Fruit fly (Drosophila melanogaster): ENCODE results near the gene Ugt307A1.

The Ugt307A1 gene

DNA sequence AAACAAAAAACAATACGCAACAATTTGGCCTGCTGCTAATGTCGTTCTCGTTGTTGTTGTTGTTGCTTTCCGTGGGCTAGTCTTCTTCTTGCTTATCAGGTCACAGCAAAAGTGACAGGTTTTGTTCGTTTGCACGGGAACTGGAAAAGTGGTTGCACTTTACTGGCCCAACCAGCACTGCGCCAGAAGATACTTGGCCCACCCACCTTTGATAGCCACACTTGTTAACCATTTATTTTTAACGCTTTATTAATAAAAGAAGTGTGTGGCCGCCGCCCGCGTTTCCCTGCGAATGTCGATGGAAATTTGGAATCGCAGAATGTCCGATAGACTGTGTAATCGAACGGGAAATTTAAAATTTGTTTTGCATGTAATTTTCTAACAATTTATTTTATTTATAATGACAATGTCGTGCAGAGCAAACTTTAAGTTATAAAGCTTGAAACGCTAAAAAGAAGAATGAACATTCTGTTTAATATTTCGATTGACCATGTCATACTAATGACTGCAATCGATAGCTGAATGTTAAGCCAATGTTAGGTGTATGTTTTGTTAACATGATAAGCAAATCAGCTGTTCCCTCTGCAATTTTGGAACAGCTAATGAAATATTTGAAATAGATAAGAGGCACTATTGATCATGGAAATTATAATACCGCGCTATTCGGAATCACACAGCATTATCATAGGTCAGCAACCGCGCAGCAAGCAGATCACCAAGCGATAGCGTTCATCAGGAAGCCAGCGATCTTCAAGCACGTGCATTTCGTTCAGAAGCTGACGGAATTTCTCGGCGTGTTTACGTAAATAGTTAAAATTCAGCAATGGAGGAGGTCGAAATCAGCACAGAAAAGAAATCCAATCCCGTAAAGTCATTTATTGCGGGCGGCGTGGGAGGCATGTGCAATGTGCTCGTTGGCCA lies 40.5 kb upstream of the Ugt307A1 start, which contains the start of the genes CG31908 and MME1:
CG31908 (minus strand) TSS at position 402 of the 921 bp plus-strand sequence.
MME1 (plus strand) TSS at position 539 of the 921 bp plus-strand sequence.
- TF ChIP-seq toe (GFP tag; optimal IDR thresholded peaks at IDR 0.05), result no peak
- no peak for TF ChIP-seq pad (GFP tag; optimal IDR thresholded peaks at IDR 0.05)
- peak; percentile 72 for TF ChIP-seq CG11617 (GFP tag; optimal IDR thresholded peaks at IDR 0.05)
- no peak for TF ChIP-seq Crg-1 (GFP tag; optimal IDR thresholded peaks at IDR 0.05)
- TF ChIP-seq tj (GFP tag; optimal IDR thresholded peaks at IDR 0.05), result peak; percentile 45
- peak; percentile 54 for TF ChIP-seq ovo (GFP tag; optimal IDR thresholded peaks at IDR 0.05)
- peak; percentile 20 for TF ChIP-seq CG12768 (GFP tag; optimal IDR thresholded peaks at IDR 0.05)
- peak; percentile 19 for TF ChIP-seq CG7101 (tag; optimal IDR thresholded peaks at IDR 0.05)
- TF ChIP-seq cnc (optimal IDR thresholded peaks at IDR 0.05), result no peak
- peak; percentile 4 for TF ChIP-seq CG7045 (GFP tag; optimal IDR thresholded peaks at IDR 0.05)
- peak; percentile 50 for TF ChIP-seq Mnt (GFP tag; optimal IDR thresholded peaks at IDR 0.05)
- peak; percentile 61 for TF ChIP-seq bab1 (GFP tag; optimal IDR thresholded peaks at IDR 0.05)
- TF ChIP-seq Hr96 (GFP tag; optimal IDR thresholded peaks at IDR 0.05), result peak; percentile 45
- peak; percentile 5 for TF ChIP-seq CG14711 (tag; optimal IDR thresholded peaks at IDR 0.05)
- TF ChIP-seq CG1620 (GFP tag; optimal IDR thresholded peaks at IDR 0.05), result peak; percentile 42

DNA sequence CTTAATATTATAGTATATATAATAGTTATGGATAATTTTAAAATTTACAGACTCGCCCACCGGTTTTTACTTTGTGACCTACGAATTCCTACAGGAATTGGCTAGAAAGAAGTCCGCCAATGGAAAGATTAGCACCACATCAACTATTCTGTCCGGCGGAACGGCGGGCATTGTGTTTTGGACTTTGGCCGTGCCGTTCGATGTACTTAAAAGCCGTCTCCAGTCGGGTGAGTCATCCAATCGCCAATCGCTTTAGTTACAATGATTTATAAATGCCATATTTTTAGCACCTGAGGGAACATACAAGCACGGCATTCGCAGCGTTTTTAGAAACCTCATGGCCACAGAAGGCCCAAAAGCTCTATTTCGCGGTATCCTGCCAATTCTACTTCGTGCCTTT lies 39.3 kb upstream of the Ugt307A1 start:
- TF ChIP-seq CG1620 (GFP tag; optimal IDR thresholded peaks at IDR 0.05) (no peak), CG14711 (tag; optimal IDR thresholded peaks at IDR 0.05) (no peak), CG12768 (GFP tag; optimal IDR thresholded peaks at IDR 0.05) (peak; percentile 74), cnc (optimal IDR thresholded peaks at IDR 0.05) (no peak)

dm6 chr2L:7028990-7029389 lies 38.8 kb upstream of the Ugt307A1 start:
- no peak for TF ChIP-seq CG14711 (tag; optimal IDR thresholded peaks at IDR 0.05)
- TF ChIP-seq ovo (GFP tag; optimal IDR thresholded peaks at IDR 0.05), result no peak
- no peak for TF ChIP-seq CG33017 (tag; optimal IDR thresholded peaks at IDR 0.05)
- no peak for TF ChIP-seq toe (GFP tag; optimal IDR thresholded peaks at IDR 0.05)
- no peak for TF ChIP-seq cnc (optimal IDR thresholded peaks at IDR 0.05)
- TF ChIP-seq Crg-1 (GFP tag; optimal IDR thresholded peaks at IDR 0.05), result no peak
- TF ChIP-seq pad (GFP tag; optimal IDR thresholded peaks at IDR 0.05), result no peak
- no peak for TF ChIP-seq CG11617 (GFP tag; optimal IDR thresholded peaks at IDR 0.05)
- no peak for TF ChIP-seq Hr96 (GFP tag; optimal IDR thresholded peaks at IDR 0.05)
- no peak for TF ChIP-seq bab1 (GFP tag; optimal IDR thresholded peaks at IDR 0.05)
- no peak for TF ChIP-seq CG7101 (tag; optimal IDR thresholded peaks at IDR 0.05)
- TF ChIP-seq cic (GFP tag; optimal IDR thresholded peaks at IDR 0.05), result no peak
- TF ChIP-seq kay (GFP tag; ENCODE audit: borderline replicate concordance), result no peak

dm6 chr2L:7032517-7032951 lies 35.2 kb upstream of the Ugt307A1 start, which contains the start of the genes Rab30 and Caper:
Rab30 (minus strand) TSS chr2L:7032606.
Caper (plus strand) TSS chr2L:7032721.
- no peak for TF ChIP-seq CG12768 (GFP tag; optimal IDR thresholded peaks at IDR 0.05)
- TF ChIP-seq Hr96 (GFP tag; optimal IDR thresholded peaks at IDR 0.05), result peak; percentile 74
- peak; percentile 47 for TF ChIP-seq cic (GFP tag; optimal IDR thresholded peaks at IDR 0.05)
- TF ChIP-seq ovo (GFP tag; optimal IDR thresholded peaks at IDR 0.05), result peak; percentile 55
- TF ChIP-seq CG1620 (GFP tag; optimal IDR thresholded peaks at IDR 0.05), result peak; percentile 70
- TF ChIP-seq Crg-1 (GFP tag; optimal IDR thresholded peaks at IDR 0.05), result peak; percentile 73
- TF ChIP-seq pad (GFP tag; optimal IDR thresholded peaks at IDR 0.05), result no peak
- TF ChIP-seq CG7101 (tag; optimal IDR thresholded peaks at IDR 0.05), result peak; percentile 67
- TF ChIP-seq CG11617 (GFP tag; optimal IDR thresholded peaks at IDR 0.05), result peak; percentile 53
- peak; percentile 75 for TF ChIP-seq bab1 (GFP tag; optimal IDR thresholded peaks at IDR 0.05)
- peak; percentile 72 for TF ChIP-seq tj (GFP tag; optimal IDR thresholded peaks at IDR 0.05)
- TF ChIP-seq cnc (optimal IDR thresholded peaks at IDR 0.05), result no peak
- no peak for TF ChIP-seq Clk (GFP tag; optimal IDR thresholded peaks at IDR 0.05)
- TF ChIP-seq kay (GFP tag; ENCODE audit: borderline replicate concordance), result peak; percentile 95
- peak; percentile 93 for TF ChIP-seq CG14711 (tag; optimal IDR thresholded peaks at IDR 0.05)
- TF ChIP-seq CG7045 (GFP tag; optimal IDR thresholded peaks at IDR 0.05), result peak; percentile 29
- no peak for TF ChIP-seq CG33017 (tag; optimal IDR thresholded peaks at IDR 0.05)
- TF ChIP-seq Mnt (GFP tag; optimal IDR thresholded peaks at IDR 0.05), result peak; percentile 84
- TF ChIP-seq toe (GFP tag; optimal IDR thresholded peaks at IDR 0.05), result no peak
- no peak for TF ChIP-seq CG5204 (GFP tag; optimal IDR thresholded peaks at IDR 0.05)

DNA sequence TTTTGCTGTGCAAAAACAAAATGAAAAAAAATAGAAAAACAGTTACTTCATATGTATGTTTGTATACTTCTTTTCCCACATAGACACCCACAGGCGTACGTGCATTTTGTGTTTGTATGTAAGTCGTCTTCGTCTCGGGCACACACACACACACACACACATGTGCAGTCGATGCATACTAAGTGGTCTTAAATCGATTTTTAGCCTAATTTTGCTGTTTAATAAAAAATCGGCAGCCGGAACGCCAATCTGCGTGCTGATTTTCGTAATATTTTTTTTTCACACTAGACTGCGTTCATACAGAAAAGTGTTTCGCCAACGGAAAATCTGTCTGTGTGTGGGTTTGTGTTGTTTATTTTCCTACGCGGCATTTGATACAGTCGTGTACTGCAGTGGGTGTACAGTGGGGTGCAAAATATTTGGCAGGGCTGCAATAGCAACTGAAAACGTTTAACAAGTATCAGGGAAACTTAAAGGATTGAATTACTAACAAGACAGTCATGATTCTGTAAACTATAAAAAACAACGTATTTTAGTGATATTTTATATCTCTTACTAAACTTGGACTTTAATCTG lies 34.6 kb upstream of the Ugt307A1 start:
- peak; percentile 45 for TF ChIP-seq Hr96 (GFP tag; optimal IDR thresholded peaks at IDR 0.05)
- peak; percentile 73 for TF ChIP-seq Mnt (GFP tag; optimal IDR thresholded peaks at IDR 0.05)
- no peak for TF ChIP-seq CG5204 (GFP tag; optimal IDR thresholded peaks at IDR 0.05)
- TF ChIP-seq Crg-1 (GFP tag; optimal IDR thresholded peaks at IDR 0.05), result no peak
- TF ChIP-seq ovo (GFP tag; optimal IDR thresholded peaks at IDR 0.05), result peak; percentile 3
- TF ChIP-seq CG12768 (GFP tag; optimal IDR thresholded peaks at IDR 0.05), result peak; percentile 41
- TF ChIP-seq CG1620 (GFP tag; optimal IDR thresholded peaks at IDR 0.05), result peak; percentile 62
- no peak for TF ChIP-seq CG14711 (tag; optimal IDR thresholded peaks at IDR 0.05)
- TF ChIP-seq kay (GFP tag; ENCODE audit: borderline replicate concordance), result peak; percentile 84
- peak; percentile 39 for TF ChIP-seq CG7101 (tag; optimal IDR thresholded peaks at IDR 0.05)
- TF ChIP-seq bab1 (GFP tag; optimal IDR thresholded peaks at IDR 0.05), result peak; percentile 34
- TF ChIP-seq toe (GFP tag; optimal IDR thresholded peaks at IDR 0.05), result no peak
- peak; percentile 53 for TF ChIP-seq CG33017 (tag; optimal IDR thresholded peaks at IDR 0.05)
- peak; percentile 14 for TF ChIP-seq pad (GFP tag; optimal IDR thresholded peaks at IDR 0.05)
- peak; percentile 54 for TF ChIP-seq CG7045 (GFP tag; optimal IDR thresholded peaks at IDR 0.05)
- peak; percentile 33 for TF ChIP-seq Clk (GFP tag; optimal IDR thresholded peaks at IDR 0.05)
- TF ChIP-seq CG11617 (GFP tag; optimal IDR thresholded peaks at IDR 0.05), result peak; percentile 64
- TF ChIP-seq cnc (optimal IDR thresholded peaks at IDR 0.05), result no peak
- peak; percentile 40 for TF ChIP-seq tj (GFP tag; optimal IDR thresholded peaks at IDR 0.05)
- peak; percentile 79 for TF ChIP-seq cic (GFP tag; optimal IDR thresholded peaks at IDR 0.05)
